Fruit fly (Drosophila melanogaster) S2 (cell line): Measurements from ENCODE around the gene CG9986.

Experiments used
- CG8478 ChIP-seq: fragments of >200 bp; optimal IDR thresholded peaks from 2 replicates; lab custom pipeline; 2018
- CTCF ChIP-seq, 2 experiments: fragments of >200 bp; optimal IDR thresholded peaks; 2 replicates each; lab custom pipeline; 2018

CG9986 gene

dm6 chr3R:28650380-28650779 is 44.5 kb downstream of the CG9986 start, which contains the start of gene CG31050:
CG31050 (minus strand) TSS chr3R:28650480.
- no peak for TF ChIP-seq CTCF (optimal IDR thresholded peaks at IDR 0.05; lab: Kevin White, UChicago)
- TF ChIP-seq CG8478 (lab: Kevin White, UChicago): no peak

- TF ChIP-seq CTCF (optimal IDR thresholded peaks at IDR 0.05; lab: Kevin White, UChicago) (no peak), CG8478 (lab: Kevin White, UChicago) (no peak)
Measured at dm6 chr3R:28654596-28654995, 48.7 kb downstream of the CG9986 start.

dm6 chr3R:28656127-28656715 is 50.3 kb downstream of the CG9986 start:
- TF ChIP-seq CTCF (optimal IDR thresholded peaks at IDR 0.05; lab: Kevin White, UChicago) (no peak), CG8478 (lab: Kevin White, UChicago) (no peak)
